Fruit fly (Drosophila melanogaster) whole organism, embryonic: ENCODE data around the gene CG4332.

Source experiments
- Ada2b ChIP-seq: fragments of 200-800 bp; sonication (Bioruptor generic); IDR thresholded peaks from 2 replicates; pipeline ENCODE4 v1.3.6; 2022; ENCODE audit warnings: missing biosample characterization, missing genetic modification characterization
- Antp ChIP-seq: fragments of 200-800 bp; sonication (Bioruptor generic); optimal IDR thresholded peaks from 3 replicates; lab custom pipeline; 2016; ENCODE audit warnings: missing biosample characterization, missing genetic modification characterization
- B-H2 ChIP-seq: fragments of 200-800 bp; sonication (Bioruptor generic); optimal IDR thresholded peaks from 2 replicates; lab custom pipeline; 2018; ENCODE audit warnings: missing biosample characterization, mild to moderate bottlenecking, missing genetic modification characterization
- BEAF-32 ChIP-seq: fragments of 200-800 bp; sonication (Bioruptor generic); optimal IDR thresholded peaks from 3 replicates; lab custom pipeline; 2017; ENCODE audit warnings: missing biosample characterization, missing genetic modification characterization, mild to moderate bottlenecking, moderate library complexity, missing genetic modification reagents
- CG1024 ChIP-seq: fragments of 200-800 bp; sonication (Bioruptor generic); IDR thresholded peaks from 2 replicates; pipeline ENCODE4 v1.3.6; 2022; ENCODE audit warnings: missing biosample characterization, missing genetic modification characterization
- CG10274 ChIP-seq: fragments of 200-800 bp; sonication (Bioruptor generic); optimal IDR thresholded peaks from 3 replicates; lab custom pipeline; 2017; ENCODE audit warnings: missing biosample characterization, mild to moderate bottlenecking, missing genetic modification characterization
- CG12769 ChIP-seq: fragments of 200-800 bp; sonication (Bioruptor generic); optimal IDR thresholded peaks from 2 replicates; lab custom pipeline; 2019; ENCODE audit warnings: missing biosample characterization, mild to moderate bottlenecking, missing genetic modification characterization, moderate library complexity
- CG14050 ChIP-seq: fragments of 200-800 bp; sonication (Bioruptor generic); IDR thresholded peaks from 3 replicates; pipeline ENCODE4 v1.3.6; 2022; ENCODE audit warnings: missing biosample characterization, missing genetic modification characterization
- CG15269 ChIP-seq: fragments of 200-800 bp; sonication (Bioruptor generic); optimal IDR thresholded peaks from 2 replicates; lab custom pipeline; 2018; ENCODE audit warnings: missing biosample characterization, mild to moderate bottlenecking, missing genetic modification characterization, moderate library complexity
- CG1529 ChIP-seq: fragments of 200-800 bp; sonication (Bioruptor generic); optimal IDR thresholded peaks from 3 replicates; lab custom pipeline; 2018; ENCODE audit warnings: missing biosample characterization, missing genetic modification characterization
- CG15514 ChIP-seq: fragments of 200-800 bp; sonication (Bioruptor generic); optimal IDR thresholded peaks from 3 replicates; lab custom pipeline; 2017; ENCODE audit warnings: missing biosample characterization, missing genetic modification characterization, mild to moderate bottlenecking, moderate library complexity, missing genetic modification reagents
- CG16779 ChIP-seq: fragments of 200-800 bp; sonication (Bioruptor generic); IDR thresholded peaks from 2 replicates; pipeline ENCODE4 v1.3.6; 2022; ENCODE audit warnings: missing biosample characterization, missing genetic modification characterization
- CG17385 ChIP-seq: fragments of 200-800 bp; sonication (Bioruptor generic); optimal IDR thresholded peaks from 3 replicates; lab custom pipeline; 2018; ENCODE audit warnings: missing biosample characterization, mild to moderate bottlenecking, missing genetic modification characterization
- CG1832 ChIP-seq: fragments of 200-800 bp; sonication (Bioruptor generic); optimal IDR thresholded peaks from 2 replicates; lab custom pipeline; 2017; ENCODE audit warnings: missing biosample characterization, mild to moderate bottlenecking, missing genetic modification characterization, inconsistent platforms
- CG3163 ChIP-seq: fragments of 200-800 bp; sonication (Bioruptor generic); optimal IDR thresholded peaks from 3 replicates; lab custom pipeline; 2016; ENCODE audit warnings: missing biosample characterization, missing genetic modification characterization
- CG6654 ChIP-seq: fragments of 200-800 bp; sonication (Bioruptor generic); optimal IDR thresholded peaks from 2 replicates; lab custom pipeline; 2017; ENCODE audit warnings: missing biosample characterization, mild to moderate bottlenecking, missing genetic modification characterization
- CG7556 ChIP-seq: fragments of 200-800 bp; sonication (Bioruptor generic); optimal IDR thresholded peaks from 2 replicates; lab custom pipeline; 2017; ENCODE audit warnings: missing biosample characterization, mild to moderate bottlenecking, missing genetic modification characterization
- CG7928 ChIP-seq: fragments of 200-800 bp; sonication (Bioruptor generic); optimal IDR thresholded peaks from 2 replicates; lab custom pipeline; 2017; ENCODE audit warnings: missing biosample characterization, mild to moderate bottlenecking, missing genetic modification characterization
- CG8290 ChIP-seq, 3 experiments: fragments of 200-800 bp; sonication (Bioruptor generic); optimal IDR thresholded peaks; 2 replicates each; lab custom pipeline; 2016 to 2019; ENCODE audit warnings: missing biosample characterization in 3 of 3, missing genetic modification characterization in 3 of 3, mild to moderate bottlenecking in 2 of 3, moderate library complexity in 1 of 3
- Dfd ChIP-seq, 2 experiments: fragments of >200 bp; optimal IDR thresholded peaks; 2 replicates each; lab custom pipeline; 2017; ENCODE audit warnings: missing biosample characterization in 2 of 2, missing genetic modification characterization in 2 of 2
- Doc3 ChIP-seq: fragments of 200-800 bp; sonication (Bioruptor generic); IDR thresholded peaks from 3 replicates; pipeline ENCODE4 v1.3.6; 2022; ENCODE audit warnings: missing biosample characterization, missing genetic modification characterization; ENCODE audit not compliant: partially characterized antibody
- Dref ChIP-seq: fragments of 200-800 bp; sonication (Bioruptor generic); IDR thresholded peaks from 2 replicates; pipeline ENCODE4 v1.3.6; 2022; ENCODE audit warnings: missing biosample characterization, missing genetic modification characterization
- E2f2 ChIP-seq: fragments of 200-800 bp; sonication (Bioruptor generic); IDR thresholded peaks from 2 replicates; pipeline ENCODE4 v1.3.6; 2022; ENCODE audit warnings: missing biosample characterization, missing genetic modification characterization
- Ets65A ChIP-seq: fragments of 200-800 bp; sonication (Bioruptor generic); peaks from one replicate; lab custom pipeline; 2016; ENCODE audit warnings: missing biosample characterization, missing genetic modification characterization
- H15 ChIP-seq: fragments of 200-800 bp; sonication (Bioruptor generic); IDR thresholded peaks from 3 replicates; pipeline ENCODE4 v1.3.6; 2022; ENCODE audit warnings: missing biosample characterization, missing genetic modification characterization
- Hsf ChIP-seq: fragments of 200-800 bp; sonication (Bioruptor generic); optimal IDR thresholded peaks from 3 replicates; lab custom pipeline; 2016; ENCODE audit warnings: missing biosample characterization, missing genetic modification characterization
- Myb ChIP-seq: fragments of 200-800 bp; sonication (Bioruptor generic); optimal IDR thresholded peaks from 2 replicates; lab custom pipeline; 2016; ENCODE audit warnings: missing biosample characterization, missing genetic modification characterization
- Ptx1 ChIP-seq: fragments of 200-800 bp; sonication (Bioruptor generic); IDR thresholded peaks from 2 replicates; pipeline ENCODE4 v1.3.6; 2022; ENCODE audit warnings: missing biosample characterization, missing genetic modification characterization
- Stat92E ChIP-seq, 3 experiments: fragments of >200 bp in 2 of 3; fragments of 200-800 bp in 1 of 3; sonication (Bioruptor generic) in 1 of 3; optimal IDR thresholded peaks; 2 replicates each; lab custom pipeline; 2017 to 2019; ENCODE audit warnings: missing biosample characterization in 3 of 3, missing genetic modification characterization in 3 of 3, mild to moderate bottlenecking in 1 of 3, moderate library complexity in 1 of 3
- Vsx1 ChIP-seq: fragments of 200-800 bp; sonication (Bioruptor generic); optimal IDR thresholded peaks from 2 replicates; lab custom pipeline; 2017; ENCODE audit warnings: missing biosample characterization, mild to moderate bottlenecking, missing genetic modification characterization, missing genetic modification reagents
- amos ChIP-seq: fragments of 200-800 bp; sonication (Bioruptor generic); IDR thresholded peaks from 2 replicates; pipeline ENCODE4 v1.3.6; 2022; ENCODE audit warnings: missing biosample characterization, missing genetic modification characterization; ENCODE audit not compliant: partially characterized antibody
- caup ChIP-seq: fragments of 200-800 bp; sonication (Bioruptor generic); optimal IDR thresholded peaks from 3 replicates; lab custom pipeline; 2017; ENCODE audit warnings: missing biosample characterization, mild to moderate bottlenecking, missing genetic modification characterization, moderate library complexity; ENCODE audit not compliant: severe bottlenecking
- crp ChIP-seq, 2 experiments: fragments of 200-800 bp; sonication (Bioruptor generic); optimal IDR thresholded peaks; 2 replicates in 1 of 2; 3 replicates in 1 of 2; lab custom pipeline; 2017; ENCODE audit warnings: missing biosample characterization in 2 of 2, missing genetic modification characterization in 2 of 2, mild to moderate bottlenecking in 1 of 2, moderate library complexity in 1 of 2
- disco-r ChIP-seq: fragments of 200-800 bp; sonication (Bioruptor generic); optimal IDR thresholded peaks from 2 replicates; lab custom pipeline; 2016; ENCODE audit warnings: missing biosample characterization, missing genetic modification characterization
- gfzf ChIP-seq: fragments of 200-800 bp; sonication (Bioruptor generic); optimal IDR thresholded peaks from 2 replicates; lab custom pipeline; 2016; ENCODE audit warnings: missing biosample characterization, mild to moderate bottlenecking, missing genetic modification characterization, moderate library complexity
- ken ChIP-seq: fragments of 200-800 bp; sonication (Bioruptor generic); IDR thresholded peaks from 3 replicates; pipeline ENCODE4 v1.3.6; 2022; ENCODE audit warnings: missing biosample characterization, missing genetic modification characterization
- lbe ChIP-seq: fragments of 200-800 bp; sonication (Bioruptor generic); optimal IDR thresholded peaks from 2 replicates; lab custom pipeline; 2016; ENCODE audit warnings: missing biosample characterization, mild to moderate bottlenecking, missing genetic modification characterization
- luna ChIP-seq: fragments of 200-800 bp; sonication (Bioruptor generic); optimal IDR thresholded peaks from 2 replicates; lab custom pipeline; 2016; ENCODE audit warnings: missing biosample characterization, missing genetic modification characterization
- pan ChIP-seq, 4 experiments: fragments of >200 bp in 3 of 4; fragments of 200-800 bp in 1 of 4; sonication (Bioruptor generic) in 1 of 4; optimal IDR thresholded peaks in 3 of 4; IDR thresholded peaks in 1 of 4; 2 replicates each; pipeline versions ENCODE4 v1.3.6 to Lab custom; 2017 to 2022; ENCODE audit warnings: missing biosample characterization in 2 of 4, missing genetic modification characterization in 2 of 4, mixed read lengths in 1 of 4
- pnt ChIP-seq: fragments of 200-800 bp; sonication (Bioruptor generic); optimal IDR thresholded peaks from 3 replicates; lab custom pipeline; 2016; ENCODE audit warnings: missing biosample characterization, missing genetic modification characterization
- pzg ChIP-seq: fragments of 200-800 bp; sonication (Bioruptor generic); optimal IDR thresholded peaks from 3 replicates; lab custom pipeline; 2018; ENCODE audit warnings: missing biosample characterization, mild to moderate bottlenecking, missing genetic modification characterization, moderate library complexity
- repo ChIP-seq: fragments of 200-800 bp; sonication (Bioruptor generic); optimal IDR thresholded peaks from 2 replicates; lab custom pipeline; 2016; ENCODE audit warnings: missing biosample characterization, missing genetic modification characterization
- salm ChIP-seq: fragments of 200-800 bp; sonication (Bioruptor generic); optimal IDR thresholded peaks from 2 replicates; lab custom pipeline; 2018; ENCODE audit warnings: missing biosample characterization, mild to moderate bottlenecking, missing genetic modification characterization
- so ChIP-seq: fragments of 200-800 bp; sonication (Bioruptor generic); IDR thresholded peaks from 3 replicates; pipeline ENCODE4 v1.3.6; 2022; ENCODE audit warnings: missing biosample characterization, missing genetic modification characterization
- sr ChIP-seq: fragments of 200-800 bp; sonication (Bioruptor generic); IDR thresholded peaks from 3 replicates; pipeline ENCODE4 v1.3.6; 2022; ENCODE audit warnings: missing biosample characterization, missing genetic modification characterization
- tap ChIP-seq: fragments of 200-800 bp; optimal IDR thresholded peaks from 3 replicates; lab custom pipeline; 2019; ENCODE audit warnings: missing biosample characterization, mild to moderate bottlenecking, missing genetic modification characterization, moderate library complexity
- trem ChIP-seq: fragments of 200-800 bp; optimal IDR thresholded peaks from 3 replicates; lab custom pipeline; 2019; ENCODE audit warnings: missing biosample characterization, mild to moderate bottlenecking, missing genetic modification characterization, moderate library complexity
- vnd ChIP-seq: fragments of 200-800 bp; sonication (Bioruptor generic); IDR thresholded peaks from 3 replicates; pipeline ENCODE4 v1.3.6; 2022; ENCODE audit warnings: missing biosample characterization, missing genetic modification characterization; ENCODE audit not compliant: partially characterized antibody

Gene CG4332

dm6 chrX:13112238-13112829 lies 42.5 kb upstream of the CG4332 start, which contains the start of gene Chpf (continued):
- TF ChIP-seq CG3163 (GFP tag; lab: Kevin White, UChicago): no peak
- peak; percentile 68 for TF ChIP-seq Ets65A (GFP tag; lab: Kevin White, UChicago)
- TF ChIP-seq CG1832 (GFP tag; lab: Kevin White, UChicago): no peak
- peak; percentile 6 for TF ChIP-seq CG17385 (GFP tag; lab: Kevin White, UChicago)
- no peak for TF ChIP-seq sr (GFP tag; lab: Robert Waterston, UW)
- no peak for TF ChIP-seq crp (GFP tag; optimal IDR thresholded peaks at IDR 0.05; lab: Kevin White, UChicago)
- no peak for TF ChIP-seq Antp (GFP tag; lab: Kevin White, UChicago)
- TF ChIP-seq so (GFP tag; lab: Robert Waterston, UW): no peak
- no peak for TF ChIP-seq Vsx1 (GFP tag; lab: Kevin White, UChicago)
- TF ChIP-seq CG1529: no peak
- TF ChIP-seq CG10274 (GFP tag; lab: Kevin White, UChicago): no peak
- no peak for TF ChIP-seq B-H2 (GFP tag; lab: Kevin White, UChicago)
- TF ChIP-seq trem (tag; lab: Kevin White, UChicago): peak; percentile 17
- no peak for TF ChIP-seq salm
- no peak for TF ChIP-seq repo (GFP tag; lab: Kevin White, UChicago)
- peak; percentile 87 for TF ChIP-seq vnd
- no peak for TF ChIP-seq CG12769 (tag; lab: Kevin White, UChicago)
- TF ChIP-seq Dref (GFP tag; lab: Robert Waterston, UW): peak; percentile 95
- TF ChIP-seq disco-r (GFP tag; lab: Kevin White, UChicago): no peak
- no peak for TF ChIP-seq Dfd (GFP tag; optimal IDR thresholded peaks at IDR 0.05; lab: Kevin White, UChicago)
- TF ChIP-seq pzg (GFP tag; lab: Kevin White, UChicago): peak; percentile 53
- TF ChIP-seq CG15269: no peak
- TF ChIP-seq gfzf (GFP tag; lab: Kevin White, UChicago): peak; percentile 16
- no peak for TF ChIP-seq CG8290 (GFP tag; optimal IDR thresholded peaks at IDR 0.05; lab: Kevin White, UChicago)
- TF ChIP-seq CG8290 (tag; optimal IDR thresholded peaks at IDR 0.05; lab: Kevin White, UChicago): peak in 1 of 2 experiments; percentile 33
- no peak for TF ChIP-seq CG14050
- peak; percentile 81 for TF ChIP-seq E2f2 (GFP tag; lab: Robert Waterston, UW)
- no peak for TF ChIP-seq CG1024 (GFP tag; lab: Robert Waterston, UW)
- no peak for TF ChIP-seq lbe (GFP tag; lab: Kevin White, UChicago)
- no peak for TF ChIP-seq Hsf (GFP tag; lab: Kevin White, UChicago)
- no peak for TF ChIP-seq caup (GFP tag; lab: Kevin White, UChicago)
- TF ChIP-seq CG15514 (GFP tag; lab: Kevin White, UChicago): peak; percentile 25
- TF ChIP-seq H15 (GFP tag; lab: Robert Waterston, UW): no peak
- no peak for TF ChIP-seq pnt
- TF ChIP-seq ken (GFP tag; lab: Robert Waterston, UW): no peak
- peak; percentile 50; the same call in 1 of the 3 replicates for TF ChIP-seq Doc3
- TF ChIP-seq luna (GFP tag; lab: Kevin White, UChicago): no peak
- peak; percentile 83 for TF ChIP-seq BEAF-32 (GFP tag; lab: Kevin White, UChicago)
- no peak for TF ChIP-seq CG6654 (GFP tag; lab: Kevin White, UChicago)
- TF ChIP-seq Ada2b: no peak
- peak; percentile 24 for TF ChIP-seq Myb (GFP tag; lab: Kevin White, UChicago)
- TF ChIP-seq pan (optimal IDR thresholded peaks at IDR 0.05; lab: Kevin White, UChicago): no peak
- TF ChIP-seq pan (GFP tag; optimal IDR thresholded peaks at IDR 0.05 in 1 of 2, IDR thresholded peaks at IDR 0.05 in 1 of 2): peak in 1 of 2 experiments; percentile 28
- no peak for TF ChIP-seq Stat92E (GFP tag; optimal IDR thresholded peaks at IDR 0.05; lab: Kevin White, UChicago)
- TF ChIP-seq CG7928 (GFP tag; lab: Kevin White, UChicago): no peak
- TF ChIP-seq amos (GFP tag; lab: Robert Waterston, UW): peak; percentile 87
- TF ChIP-seq tap: no peak
- TF ChIP-seq CG7556 (GFP tag; lab: Kevin White, UChicago): no peak
- peak; percentile 32; the same call in 1 of the 2 replicates for TF ChIP-seq Ptx1 (GFP tag; lab: Robert Waterston, UW)
- no peak for TF ChIP-seq CG16779 (GFP tag; lab: Robert Waterston, UW)
